Fruit fly (Drosophila melanogaster) whole organism, adult: ENCODE data around the gene S6k.

Experiments
- CG12768 ChIP-seq: fragments of 200-800 bp; sonication (Bioruptor generic); optimal IDR thresholded peaks from 2 replicates; lab custom pipeline; 2017; ENCODE audit warnings: missing biosample characterization, missing genetic modification characterization, mild to moderate bottlenecking, moderate library complexity, missing genetic modification reagents
- CG1620 ChIP-seq: fragments of 200-800 bp; sonication (Bioruptor generic); optimal IDR thresholded peaks from 2 replicates; lab custom pipeline; 2016; ENCODE audit warnings: missing biosample characterization, missing genetic modification characterization
- CG5204 ChIP-seq: fragments of 200-800 bp; sonication (Bioruptor generic); optimal IDR thresholded peaks from 2 replicates; lab custom pipeline; 2016; ENCODE audit warnings: missing biosample characterization, missing genetic modification characterization
- Crg-1 ChIP-seq: fragments of 200-800 bp; sonication (Bioruptor generic); optimal IDR thresholded peaks from 2 replicates; lab custom pipeline; 2016; ENCODE audit warnings: missing biosample characterization, missing genetic modification characterization
- Mnt ChIP-seq: fragments of 200-800 bp; sonication (Bioruptor generic); optimal IDR thresholded peaks from 2 replicates; lab custom pipeline; 2016; ENCODE audit warnings: missing biosample characterization, mild to moderate bottlenecking, missing genetic modification characterization
- pad ChIP-seq: fragments of 200-800 bp; sonication (Bioruptor generic); optimal IDR thresholded peaks from 3 replicates; lab custom pipeline; 2017; ENCODE audit warnings: missing biosample characterization, missing genetic modification characterization, mild to moderate bottlenecking, moderate library complexity, missing genetic modification reagents
- toe ChIP-seq: fragments of 200-800 bp; sonication (Bioruptor generic); optimal IDR thresholded peaks from 2 replicates; lab custom pipeline; 2016; ENCODE audit warnings: missing biosample characterization, missing genetic modification characterization

DNA sequence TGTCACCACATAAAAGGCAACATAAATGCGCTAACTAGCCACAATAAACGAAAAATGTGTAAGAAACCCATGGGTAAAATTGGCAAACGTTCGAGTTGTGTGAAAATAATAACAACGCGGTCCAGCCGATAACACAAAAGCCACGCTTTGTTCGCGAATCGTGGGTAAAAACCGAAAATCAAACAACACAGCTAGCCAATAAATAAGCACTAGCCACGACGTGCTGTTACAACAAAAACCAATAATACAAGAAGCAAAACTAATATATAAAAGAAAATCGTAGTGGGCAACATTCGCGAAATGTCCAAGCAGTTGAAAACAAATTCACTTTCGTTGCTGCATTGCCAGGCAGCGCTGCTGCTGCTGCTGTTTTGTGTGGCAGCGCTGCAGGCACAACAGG lies 8.0 kb downstream of the S6k start, which contains the start of gene CG42272:
- TF ChIP-seq CG12768 (GFP tag; lab: Kevin White, UChicago) (no peak), Crg-1 (GFP tag; lab: Kevin White, UChicago) (no peak), CG5204 (GFP tag; lab: Kevin White, UChicago) (no peak), pad (GFP tag; lab: Kevin White, UChicago) (no peak), toe (no peak), Mnt (no peak), CG1620 (GFP tag; lab: Kevin White, UChicago) (no peak)
